Worm (Caenorhabditis elegans) whole organism, L4 larva: ENCODE data around the gene ZK470.6.
A peak's percentile ranks its signal among the peaks of the same experiment; 100 is the strongest.

Source experiments
- F10B5.3 ChIP-seq: sonication (generic microtip); optimal IDR thresholded peaks from 2 replicates; lab custom pipeline; 2016; ENCODE audit warnings: mild to moderate bottlenecking, missing genetic modification characterization, missing compliant biosample characterization
- F37D6.2 ChIP-seq: sonication (generic microtip); optimal IDR thresholded peaks from 2 replicates; lab custom pipeline; 2016; ENCODE audit warnings: mild to moderate bottlenecking, missing genetic modification characterization, missing compliant biosample characterization
- T20F7.1 ChIP-seq: fragments of 200-800 bp; sonication (Bioruptor generic); optimal IDR thresholded peaks from 2 replicates; lab custom pipeline; 2018; ENCODE audit warnings: mild to moderate bottlenecking, missing genetic modification characterization, missing compliant biosample characterization
- T26A8.4 ChIP-seq: fragments of 200-800 bp; sonication (Bioruptor generic); IDR thresholded peaks from 2 replicates; pipeline ENCODE4 v1.3.6; 2022; ENCODE audit warnings: missing genetic modification characterization, missing compliant biosample characterization
- Y105C5A.15 ChIP-seq: fragments of 200-800 bp; sonication (Bioruptor generic); IDR thresholded peaks from 2 replicates; pipeline ENCODE4 v1.3.6; 2022; ENCODE audit warnings: missing genetic modification characterization, missing compliant biosample characterization
- Y48G9A.11 ChIP-seq: fragments of 200-800 bp; sonication (Bioruptor generic); IDR thresholded peaks from 2 replicates; pipeline ENCODE4 v1.3.6; 2022; ENCODE audit warnings: missing genetic modification reagents, missing genetic modification characterization, missing compliant biosample characterization
- ZK546.5 ChIP-seq, 2 experiments: sonication (generic microtip); optimal IDR thresholded peaks; 2 replicates each; lab custom pipeline; 2017; ENCODE audit warnings: missing biosample characterization in 2 of 2, missing genetic modification characterization in 2 of 2
- arid-1 ChIP-seq: fragments of 200-800 bp; sonication (Bioruptor generic); conservative IDR thresholded peaks from 2 replicates; pipeline ENCODE4 v1.3.6; 2022; ENCODE audit warnings: missing genetic modification reagents, missing genetic modification characterization, missing compliant biosample characterization
- ceh-82 ChIP-seq: sonication (generic microtip); optimal IDR thresholded peaks from 2 replicates; lab custom pipeline; 2017; ENCODE audit warnings: missing biosample characterization, missing genetic modification characterization
- ctbp-1 ChIP-seq: fragments of 200-800 bp; sonication (Bioruptor generic); IDR thresholded peaks from 2 replicates; pipeline ENCODE4 v1.3.6; 2022; ENCODE audit warnings: missing genetic modification reagents, missing genetic modification characterization, missing compliant biosample characterization
- daf-16 ChIP-seq, 3 experiments: sonication (generic microtip); optimal IDR thresholded peaks; 2 replicates each; lab custom pipeline; 2016 to 2017; ENCODE audit warnings: missing genetic modification characterization in 3 of 3, missing genetic modification reagents in 3 of 3, mild to moderate bottlenecking in 2 of 3, missing compliant biosample characterization in 2 of 3, missing biosample characterization in 1 of 3, moderate library complexity in 1 of 3
- daf-8 ChIP-seq: fragments of 200-800 bp; sonication (Bioruptor generic); IDR thresholded peaks from 2 replicates; pipeline ENCODE4 v1.3.6; 2022; ENCODE audit warnings: missing genetic modification characterization, missing compliant biosample characterization
- dmd-6 ChIP-seq: fragments of 200-800 bp; sonication (Bioruptor generic); IDR thresholded peaks from 2 replicates; pipeline ENCODE4 v1.3.6; 2022; ENCODE audit warnings: missing genetic modification reagents, missing genetic modification characterization, missing compliant biosample characterization
- dmd-9 ChIP-seq: fragments of 200-800 bp; sonication (Bioruptor generic); IDR thresholded peaks from 2 replicates; pipeline ENCODE4 v1.3.6; 2022; ENCODE audit warnings: missing genetic modification reagents, missing genetic modification characterization, missing compliant biosample characterization
- duxl-1 ChIP-seq: sonication (generic microtip); optimal IDR thresholded peaks from 2 replicates; lab custom pipeline; 2016; ENCODE audit warnings: mild to moderate bottlenecking, missing genetic modification characterization, moderate library complexity, missing compliant biosample characterization; ENCODE audit not compliant: poor library complexity
- dve-1 ChIP-seq: sonication (generic microtip); optimal IDR thresholded peaks from 2 replicates; lab custom pipeline; 2017; ENCODE audit warnings: antibody characterized with exemption, mild to moderate bottlenecking, missing genetic modification characterization, missing compliant biosample characterization; ENCODE audit not compliant: insufficient read depth
- egl-43 ChIP-seq: fragments of 200-800 bp; sonication (Bioruptor generic); IDR thresholded peaks from 2 replicates; pipeline ENCODE4 v1.3.6; 2022; ENCODE audit warnings: missing genetic modification reagents, missing genetic modification characterization, missing compliant biosample characterization
- hif-1 ChIP-seq, 2 experiments: sonication (generic microtip); optimal IDR thresholded peaks; 2 replicates each; lab custom pipeline; 2016 to 2017; ENCODE audit warnings: missing compliant biosample characterization in 2 of 2, missing genetic modification characterization in 2 of 2, missing genetic modification reagents in 2 of 2, missing genotype in 2 of 2, mild to moderate bottlenecking in 1 of 2
- hlh-11 ChIP-seq: fragments of 200-800 bp; sonication (Bioruptor generic); optimal IDR thresholded peaks from 2 replicates; lab custom pipeline; 2018; ENCODE audit warnings: mild to moderate bottlenecking, missing genetic modification characterization, missing compliant biosample characterization
- hlh-30 ChIP-seq: sonication (generic microtip); optimal IDR thresholded peaks from 2 replicates; lab custom pipeline; 2017; ENCODE audit warnings: antibody characterized with exemption, mild to moderate bottlenecking, missing genetic modification characterization, missing compliant biosample characterization; ENCODE audit not compliant: insufficient read depth
- lim-7 ChIP-seq: fragments of 200-800 bp; sonication (Bioruptor generic); IDR thresholded peaks from 2 replicates; pipeline ENCODE4 v1.3.6; 2022; ENCODE audit warnings: missing genetic modification characterization, missing compliant biosample characterization
- lin-1 ChIP-seq: fragments of 200-800 bp; sonication (Bioruptor generic); IDR thresholded peaks from 2 replicates; pipeline ENCODE4 v1.3.6; 2022; ENCODE audit warnings: missing genetic modification reagents, missing genetic modification characterization, missing compliant biosample characterization
- lsy-2 ChIP-seq, 2 experiments: fragments of 150-350 bp in 1 of 2; sonication (generic microtip) in 1 of 2; optimal IDR thresholded peaks; 2 replicates each; lab custom pipeline; 2014 to 2017; ENCODE audit warnings: missing biosample characterization in 2 of 2, missing genetic modification characterization in 2 of 2
- madf-5 ChIP-seq, 2 experiments: fragments of 200-800 bp; sonication (Bioruptor generic); IDR thresholded peaks; 2 replicates each; pipeline ENCODE4 v1.3.6; 2022; ENCODE audit warnings: missing compliant biosample characterization in 2 of 2, missing genetic modification characterization in 2 of 2
- madf-9 ChIP-seq: fragments of 200-800 bp; sonication (Bioruptor generic); conservative IDR thresholded peaks from 2 replicates; pipeline ENCODE4 v1.3.6; 2022; ENCODE audit warnings: missing genetic modification reagents, missing genetic modification characterization, missing compliant biosample characterization
- mdt-29 ChIP-seq: fragments of 200-800 bp; sonication (Bioruptor generic); IDR thresholded peaks from 2 replicates; pipeline ENCODE4 v1.3.6; 2022; ENCODE audit warnings: missing genetic modification reagents, missing genetic modification characterization, missing compliant biosample characterization
- mep-1 ChIP-seq: fragments of 150-350 bp; sonication (generic microtip); optimal IDR thresholded peaks from 3 replicates; lab custom pipeline; 2014; ENCODE audit warnings: missing biosample characterization, missing genetic modification characterization
- mxl-3 ChIP-seq: fragments of 200-800 bp; sonication (Bioruptor generic); optimal IDR thresholded peaks from 2 replicates; lab custom pipeline; 2018; ENCODE audit warnings: mild to moderate bottlenecking, missing genetic modification characterization, missing compliant biosample characterization
- nhr-102 ChIP-seq: sonication (generic microtip); optimal IDR thresholded peaks from 2 replicates; lab custom pipeline; 2016; ENCODE audit warnings: mild to moderate bottlenecking, missing genetic modification characterization, moderate library complexity, missing compliant biosample characterization
- nhr-111 ChIP-seq: fragments of 200-800 bp; sonication (Bioruptor generic); optimal IDR thresholded peaks from 2 replicates; lab custom pipeline; 2018; ENCODE audit warnings: mild to moderate bottlenecking, missing genetic modification characterization, missing compliant biosample characterization
- nhr-41 ChIP-seq: fragments of 200-800 bp; sonication (Bioruptor generic); IDR thresholded peaks from 2 replicates; pipeline ENCODE4 v1.3.6; 2022; ENCODE audit warnings: missing genetic modification reagents, missing genetic modification characterization, missing compliant biosample characterization
- nhr-42 ChIP-seq: fragments of 200-800 bp; sonication (Bioruptor generic); IDR thresholded peaks from 2 replicates; pipeline ENCODE4 v1.3.6; 2022; ENCODE audit warnings: missing genetic modification characterization, missing compliant biosample characterization
- nhr-48 ChIP-seq: sonication (generic microtip); optimal IDR thresholded peaks from 2 replicates; lab custom pipeline; 2016; ENCODE audit warnings: mild to moderate bottlenecking, missing genetic modification characterization, missing compliant biosample characterization
- nhr-76 ChIP-seq: fragments of 150-350 bp; optimal IDR thresholded peaks from 2 replicates; lab custom pipeline; 2014; ENCODE audit warnings: missing biosample characterization, missing genetic modification characterization
- pha-4 ChIP-seq, 2 experiments: fragments of 150-350 bp in 1 of 2; fragments of 200-800 bp in 1 of 2; sonication (Bioruptor generic) in 1 of 2; IDR thresholded peaks in 1 of 2; optimal IDR thresholded peaks in 1 of 2; 2 replicates each; pipeline versions ENCODE4 v1.3.6 to Lab custom; 2014 to 2022; ENCODE audit warnings: missing genetic modification characterization in 2 of 2, missing genetic modification reagents in 2 of 2, missing biosample characterization in 1 of 2, missing compliant biosample characterization in 1 of 2
- php-3 ChIP-seq: fragments of 200-800 bp; sonication (Bioruptor generic); IDR thresholded peaks from 2 replicates; pipeline ENCODE4 v1.3.6; 2022; ENCODE audit warnings: missing genetic modification reagents, missing genetic modification characterization, missing compliant biosample characterization
- sdz-12 ChIP-seq: fragments of 200-800 bp; sonication (Bioruptor generic); optimal IDR thresholded peaks from 2 replicates; lab custom pipeline; 2018; ENCODE audit warnings: mild to moderate bottlenecking, missing genetic modification characterization, missing compliant biosample characterization
- snpc-1.2 ChIP-seq: fragments of 200-800 bp; sonication (Bioruptor generic); IDR thresholded peaks from 2 replicates; pipeline ENCODE4 v1.3.6; 2022; ENCODE audit warnings: missing genetic modification reagents, missing genetic modification characterization, missing compliant biosample characterization
- snpc-4 ChIP-seq: fragments of 150-350 bp; optimal IDR thresholded peaks from 2 replicates; lab custom pipeline; 2014; ENCODE audit warnings: missing biosample characterization, missing genetic modification characterization
- tag-97 ChIP-seq: fragments of 200-800 bp; sonication (Bioruptor generic); IDR thresholded peaks from 2 replicates; pipeline ENCODE4 v1.3.6; 2022; ENCODE audit warnings: missing genetic modification characterization, missing compliant biosample characterization
- tra-1 ChIP-seq: fragments of 200-800 bp; sonication (Bioruptor generic); IDR thresholded peaks from 2 replicates; pipeline ENCODE4 v1.3.6; 2022; ENCODE audit warnings: missing genetic modification reagents, missing genetic modification characterization, missing compliant biosample characterization
- unc-62 ChIP-seq, 3 experiments: fragments of 150-350 bp in 1 of 3; sonication (generic microtip); optimal IDR thresholded peaks in 2 of 3; peaks in 1 of 3; 1 replicate in 1 of 3; 2 replicates in 2 of 3; lab custom pipeline; 2014 to 2017; ENCODE audit warnings: missing biosample characterization in 3 of 3, missing genetic modification characterization in 3 of 3, missing genetic modification reagents in 3 of 3, missing genotype in 1 of 3
- vab-7 ChIP-seq: fragments of 200-800 bp; sonication (Bioruptor generic); IDR thresholded peaks from 2 replicates; pipeline ENCODE4 v1.3.6; 2022; ENCODE audit warnings: missing genetic modification reagents, missing genetic modification characterization, missing compliant biosample characterization
- zfp-3 ChIP-seq: fragments of 200-800 bp; sonication (Bioruptor generic); conservative IDR thresholded peaks from 2 replicates; pipeline ENCODE4 v1.3.6; 2022; ENCODE audit warnings: missing genetic modification reagents, missing genetic modification characterization, missing compliant biosample characterization

Gene ZK470.6

DNA sequence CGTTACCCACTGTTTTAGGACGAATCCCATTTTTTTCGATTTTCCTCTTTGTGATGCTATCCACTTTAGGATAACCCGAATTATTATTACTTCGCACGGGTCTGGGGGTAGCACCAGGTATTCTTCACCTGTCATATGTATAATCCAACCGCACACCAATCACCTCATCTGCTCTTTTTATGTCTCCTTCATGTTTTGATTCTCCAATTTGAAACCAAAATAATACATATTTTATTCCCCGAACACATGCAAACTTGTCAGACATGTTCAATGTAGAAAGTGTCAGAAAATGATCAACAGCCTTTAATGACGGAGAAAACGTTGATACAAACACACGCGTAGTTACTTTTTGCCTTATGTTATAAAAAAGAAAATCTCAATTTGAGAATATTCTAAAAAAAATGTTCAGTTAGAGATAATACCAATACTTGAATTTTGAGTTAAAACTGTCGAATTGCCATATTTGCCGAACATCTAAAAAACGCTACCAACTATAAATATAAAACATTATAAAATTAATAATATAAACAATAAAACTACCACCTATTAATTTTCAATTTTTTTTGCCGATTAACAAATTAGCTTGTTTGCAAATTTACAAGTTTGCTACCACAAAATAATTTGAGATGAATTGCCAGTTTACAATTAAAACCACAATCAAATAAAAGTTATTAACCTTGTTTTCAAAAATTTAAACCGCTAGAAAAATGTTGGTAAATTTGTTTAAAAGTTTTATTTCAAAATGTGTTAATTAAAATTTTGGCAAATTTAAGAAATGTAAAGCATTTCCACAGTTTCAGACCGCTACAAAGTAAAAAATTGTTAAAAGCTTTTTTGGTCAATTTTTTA, 29.5 kb downstream of the ZK470.6 start:
- peak; percentile 28; the same call in 1 of the 2 replicates for TF ChIP-seq Y48G9A.11 (GFP tag; lab: Robert Waterston, UW)
- peak; percentile 48 for TF ChIP-seq madf-9
- TF ChIP-seq T26A8.4 (GFP tag; lab: Robert Waterston, UW), result peak; percentile 70
- peak; percentile 60 for TF ChIP-seq duxl-1 (tag; lab: Kevin White, UChicago)
- TF ChIP-seq F10B5.3 (tag; lab: Kevin White, UChicago), result no peak
- TF ChIP-seq nhr-42 (GFP tag; lab: Robert Waterston, UW), result peak; percentile 7
- peak; percentile 82 for TF ChIP-seq zfp-3 (GFP tag; lab: Robert Waterston, UW)
- TF ChIP-seq F37D6.2, result peak; percentile 6
- TF ChIP-seq dmd-9 (GFP tag; lab: Robert Waterston, UW), result 0 out of 2 replicates have a peak, but pooled peaks have one; percentile 4
- TF ChIP-seq Y105C5A.15 (GFP tag; lab: Robert Waterston, UW), result peak; percentile 46; the same call in 1 of the 2 replicates
- TF ChIP-seq tag-97 (GFP tag; lab: Robert Waterston, UW), result 0 out of 2 replicates have a peak, but pooled peaks have one; percentile 34
- 0 out of 2 replicates have a peak, but pooled peaks have one; percentile 7 for TF ChIP-seq snpc-1.2 (GFP tag; lab: Robert Waterston, UW)
- TF ChIP-seq nhr-48, result peak; percentile 15
- TF ChIP-seq hlh-11 (tag; lab: Kevin White, UChicago), result peak; percentile 25
- peak; percentile 25; the same call in 1 of the 2 replicates for TF ChIP-seq tra-1 (GFP tag; lab: Robert Waterston, UW)
- no peak for TF ChIP-seq egl-43 (GFP tag; lab: Robert Waterston, UW)
- peak; percentile 63; the same call in 1 of the 2 replicates for TF ChIP-seq lim-7 (GFP tag; lab: Robert Waterston, UW)
- 0 out of 2 replicates have a peak, but pooled peaks have one; percentile 37 for TF ChIP-seq php-3
- TF ChIP-seq nhr-102 (tag; lab: Kevin White, UChicago), result peak; percentile 50
- TF ChIP-seq lin-1, result peak; percentile 37; the same call in 1 of the 2 replicates
- no peak for TF ChIP-seq mxl-3 (GFP tag; lab: Kevin White, UChicago)
- peak; percentile 45 for TF ChIP-seq hlh-30 (tag; lab: Kevin White, UChicago)
- no peak for TF ChIP-seq ceh-82
- no peak for TF ChIP-seq sdz-12
- TF ChIP-seq snpc-4 (tag; lab: Kevin White, UChicago), result no peak
- TF ChIP-seq dve-1 (tag; lab: Kevin White, UChicago), result peak; percentile 39
- TF ChIP-seq pha-4 (GFP tag; IDR thresholded peaks at IDR 0.05; lab: Robert Waterston, UW), result peak; percentile 46; the same call in 1 of the 2 replicates
- no peak for TF ChIP-seq pha-4 (tag; optimal IDR thresholded peaks at IDR 0.05; lab: Kevin White, UChicago)
- TF ChIP-seq mdt-29 (GFP tag; lab: Robert Waterston, UW), result peak; percentile 48
- TF ChIP-seq T20F7.1 (GFP tag; lab: Kevin White, UChicago), result peak; percentile 30
- peak in 1 of 2 experiments; percentile 52 for TF ChIP-seq lsy-2 (tag; optimal IDR thresholded peaks at IDR 0.05; lab: Kevin White, UChicago)
- TF ChIP-seq mep-1 (tag; lab: Kevin White, UChicago), result peak; percentile 95
- TF ChIP-seq nhr-76 (tag; lab: Kevin White, UChicago), result no peak
- TF ChIP-seq vab-7 (GFP tag; lab: Robert Waterston, UW), result peak; percentile 16; the same call in 1 of the 2 replicates
- no peak for TF ChIP-seq unc-62 (GFP tag; optimal IDR thresholded peaks at IDR 0.05 in 1 of 2; lab: Kevin White, UChicago)
- TF ChIP-seq unc-62 (tag; optimal IDR thresholded peaks at IDR 0.05; lab: Kevin White, UChicago), result no peak
- no peak for TF ChIP-seq daf-8 (GFP tag; lab: Robert Waterston, UW)
- TF ChIP-seq arid-1, result 0 out of 2 replicates have a peak, but pooled peaks have one; percentile 53
- peak; percentile 65 for TF ChIP-seq ctbp-1 (GFP tag; lab: Robert Waterston, UW)
- no peak for TF ChIP-seq daf-16 (GFP tag; optimal IDR thresholded peaks at IDR 0.05; lab: Kevin White, UChicago)
- TF ChIP-seq daf-16 (tag; optimal IDR thresholded peaks at IDR 0.05; lab: Kevin White, UChicago), result peak; percentile 3
- TF ChIP-seq madf-5 (GFP tag; IDR thresholded peaks at IDR 0.05; lab: Robert Waterston, UW), result peak in 1 of 2 experiments; percentile 22; a peak in 1 of 4 replicates
- TF ChIP-seq dmd-6, result no peak
- no peak for TF ChIP-seq ZK546.5 (tag; optimal IDR thresholded peaks at IDR 0.05; lab: Kevin White, UChicago)
- TF ChIP-seq hif-1 (tag; optimal IDR thresholded peaks at IDR 0.05; lab: Kevin White, UChicago), result peak in 1 of 2 experiments; percentile 0
- TF ChIP-seq nhr-111 (GFP tag; lab: Kevin White, UChicago), result no peak
- TF ChIP-seq nhr-41 (GFP tag; lab: Robert Waterston, UW), result 0 out of 2 replicates have a peak, but pooled peaks have one; percentile 68
